Fruit fly (Drosophila melanogaster): ENCODE data around the gene Nepl11.

The Nepl11 gene

DNA sequence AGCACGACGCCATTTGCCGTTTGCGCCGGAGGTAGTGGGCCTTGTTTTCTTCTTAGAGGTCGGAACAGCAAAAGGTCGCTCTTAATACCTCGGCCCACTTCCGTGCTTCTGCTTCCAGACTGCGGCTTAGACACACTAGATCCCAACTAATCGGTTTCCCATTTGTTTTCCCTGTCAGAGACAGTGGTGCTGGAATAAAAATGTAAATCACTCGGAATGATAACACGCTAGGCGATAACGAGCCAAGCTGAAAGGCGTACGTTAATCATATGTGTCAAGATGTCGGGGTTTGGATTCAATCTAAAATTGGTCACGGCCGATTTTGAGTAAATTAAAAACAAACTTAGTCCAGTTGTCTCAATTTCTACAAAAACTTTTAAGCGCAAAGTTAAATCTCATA, at the start of gene Nepl11:
Gene Nepl11, minus strand, starts transcription at position 152 of the 400 bp plus-strand sequence.
- TF ChIP-seq Dll (optimal IDR thresholded peaks at IDR 0.05) (no peak), usp (GFP tag; optimal IDR thresholded peaks at IDR 0.05) (no peak), CG8478 (optimal IDR thresholded peaks at IDR 0.05) (no peak), psq (optimal IDR thresholded peaks at IDR 0.05) (no peak), EcR (GFP tag; optimal IDR thresholded peaks at IDR 0.05) (no peak)

DNA sequence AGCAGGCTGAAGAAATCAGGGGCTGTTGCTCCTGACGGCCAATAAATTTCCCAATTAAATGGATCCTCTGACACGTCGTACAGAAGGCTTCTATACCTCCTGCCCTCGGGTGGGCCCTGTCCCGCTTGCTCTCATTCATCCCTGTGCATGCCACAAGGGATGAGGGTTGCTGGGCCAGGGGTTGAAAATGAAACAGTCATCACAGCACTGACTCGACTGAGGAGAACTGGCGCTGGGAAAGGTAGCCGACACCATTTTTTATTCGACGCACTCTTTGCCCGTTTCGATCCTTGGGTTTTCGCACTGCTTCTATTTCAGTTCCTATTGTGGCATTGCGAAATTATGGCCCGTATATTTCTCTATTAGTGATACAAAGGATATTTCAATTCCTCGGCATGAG, 46.5 kb upstream of the Nepl11 start:
- TF ChIP-seq psq (optimal IDR thresholded peaks at IDR 0.05), result no peak
- no peak for TF ChIP-seq usp (GFP tag; optimal IDR thresholded peaks at IDR 0.05)
- no peak for TF ChIP-seq EcR (GFP tag; optimal IDR thresholded peaks at IDR 0.05)
- no peak for TF ChIP-seq Dll (optimal IDR thresholded peaks at IDR 0.05)
- no peak for TF ChIP-seq CG8478 (optimal IDR thresholded peaks at IDR 0.05)
- no peak for TF ChIP-seq pan (optimal IDR thresholded peaks at IDR 0.05)

DNA sequence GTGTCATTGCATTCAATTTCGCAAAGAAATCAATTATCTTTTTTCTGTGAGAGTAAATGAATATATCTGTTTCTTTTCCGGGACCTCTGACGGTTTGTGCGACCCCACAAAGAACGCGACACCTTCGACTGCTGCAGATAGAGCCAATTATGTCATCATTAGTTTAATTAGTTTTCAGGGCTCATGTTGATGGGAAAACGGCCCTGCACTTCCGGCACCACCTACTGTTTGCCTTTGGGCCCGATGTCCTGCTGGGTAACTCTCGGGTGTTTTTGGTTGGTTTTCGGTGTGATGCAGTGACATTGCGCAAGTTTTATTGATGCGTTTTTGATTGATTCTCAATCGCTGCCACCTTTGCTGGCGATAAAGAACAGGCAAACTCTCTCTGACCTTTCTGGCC, 45.5 kb upstream of the Nepl11 start:
- TF ChIP-seq EcR (GFP tag; optimal IDR thresholded peaks at IDR 0.05) (no peak), psq (optimal IDR thresholded peaks at IDR 0.05) (no peak), Dll (optimal IDR thresholded peaks at IDR 0.05) (no peak), pan (optimal IDR thresholded peaks at IDR 0.05) (no peak), usp (GFP tag; optimal IDR thresholded peaks at IDR 0.05) (no peak), CG8478 (optimal IDR thresholded peaks at IDR 0.05) (no peak)

DNA sequence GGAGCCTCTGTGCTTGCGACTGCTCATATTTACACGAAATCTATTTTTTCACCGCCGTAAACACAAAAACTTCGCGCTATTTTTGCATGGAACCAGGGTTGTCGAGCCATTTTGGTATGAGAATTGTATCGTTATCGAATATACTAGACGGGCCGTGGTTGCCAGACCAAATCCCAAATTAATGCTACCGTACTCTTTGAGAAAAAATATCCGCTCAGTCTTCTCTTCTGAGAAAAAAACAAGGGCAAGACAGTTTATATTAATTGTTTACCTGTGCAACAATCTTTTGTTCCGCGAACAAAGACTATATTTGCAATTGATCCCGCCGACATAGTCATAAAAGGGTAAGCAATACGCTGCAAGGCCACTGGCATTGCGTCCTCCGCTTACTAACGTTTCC, 42.9 kb upstream of the Nepl11 start, which contains the start of the genes Skp2 and CG1103:
Gene Skp2, minus strand, starts transcription at position 95 of the 400 bp plus-strand sequence.
Gene CG1103, plus strand, starts transcription at position 176 of the 400 bp plus-strand sequence.
- TF ChIP-seq pan (optimal IDR thresholded peaks at IDR 0.05) (no peak), EcR (GFP tag; optimal IDR thresholded peaks at IDR 0.05) (no peak), psq (optimal IDR thresholded peaks at IDR 0.05) (no peak), Dll (optimal IDR thresholded peaks at IDR 0.05) (no peak), usp (GFP tag; optimal IDR thresholded peaks at IDR 0.05) (no peak), CG8478 (optimal IDR thresholded peaks at IDR 0.05) (no peak)

DNA sequence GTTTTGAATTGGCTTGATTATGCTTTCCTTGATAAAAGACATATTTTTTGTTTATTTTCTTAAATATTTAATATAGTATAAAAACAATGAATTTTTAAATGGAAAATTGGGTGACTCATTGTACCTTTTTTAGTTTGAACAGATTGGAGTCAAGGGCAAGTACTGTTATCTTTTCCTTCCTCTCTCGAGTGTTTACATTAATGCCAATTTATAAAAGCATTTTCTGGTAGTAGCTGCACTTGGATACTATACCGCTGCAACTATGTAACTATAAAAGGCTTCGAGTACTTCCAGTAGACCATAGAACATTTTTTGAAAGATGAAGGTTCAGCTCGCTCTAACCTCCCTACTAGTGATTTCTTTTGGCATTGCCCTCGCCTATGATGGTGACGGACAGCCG, 40.2 kb upstream of the Nepl11 start, which contains the start of gene CG14645:
Gene CG14645, plus strand, starts transcription at position 301 of the 400 bp plus-strand sequence.
- TF ChIP-seq CG8478 (optimal IDR thresholded peaks at IDR 0.05), result no peak
- TF ChIP-seq usp (GFP tag; optimal IDR thresholded peaks at IDR 0.05), result no peak
- no peak for TF ChIP-seq EcR (GFP tag; optimal IDR thresholded peaks at IDR 0.05)
- TF ChIP-seq psq (optimal IDR thresholded peaks at IDR 0.05), result no peak
- no peak for TF ChIP-seq Dll (optimal IDR thresholded peaks at IDR 0.05)
- no peak for TF ChIP-seq pan (optimal IDR thresholded peaks at IDR 0.05)

DNA sequence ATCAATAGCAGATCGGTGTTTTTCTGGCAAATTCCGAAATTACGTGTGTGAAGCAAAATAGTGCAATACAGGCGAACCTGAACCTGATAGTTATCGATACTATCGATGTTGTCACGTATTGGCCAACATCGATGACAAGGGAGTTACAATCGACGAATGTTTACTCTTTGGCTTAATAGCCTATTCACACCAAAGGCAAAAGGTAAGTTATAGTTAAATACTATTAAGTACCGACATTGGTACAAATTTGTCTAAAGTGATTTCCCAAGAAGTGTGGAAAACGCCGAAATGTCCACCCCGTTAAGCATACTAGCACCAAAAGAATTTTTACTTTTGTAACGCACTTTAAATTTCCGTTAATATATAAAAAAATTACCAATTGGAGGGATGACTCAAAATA, 39.3 kb upstream of the Nepl11 start, which contains the start of gene CG9776:
Gene CG9776, minus strand, starts transcription at position 108 of the 400 bp plus-strand sequence.
- no peak for TF ChIP-seq pan (optimal IDR thresholded peaks at IDR 0.05)
- no peak for TF ChIP-seq CG8478 (optimal IDR thresholded peaks at IDR 0.05)
- no peak for TF ChIP-seq usp (GFP tag; optimal IDR thresholded peaks at IDR 0.05)
- no peak for TF ChIP-seq EcR (GFP tag; optimal IDR thresholded peaks at IDR 0.05)
- TF ChIP-seq psq (optimal IDR thresholded peaks at IDR 0.05), result no peak
- no peak for TF ChIP-seq Dll (optimal IDR thresholded peaks at IDR 0.05)

DNA sequence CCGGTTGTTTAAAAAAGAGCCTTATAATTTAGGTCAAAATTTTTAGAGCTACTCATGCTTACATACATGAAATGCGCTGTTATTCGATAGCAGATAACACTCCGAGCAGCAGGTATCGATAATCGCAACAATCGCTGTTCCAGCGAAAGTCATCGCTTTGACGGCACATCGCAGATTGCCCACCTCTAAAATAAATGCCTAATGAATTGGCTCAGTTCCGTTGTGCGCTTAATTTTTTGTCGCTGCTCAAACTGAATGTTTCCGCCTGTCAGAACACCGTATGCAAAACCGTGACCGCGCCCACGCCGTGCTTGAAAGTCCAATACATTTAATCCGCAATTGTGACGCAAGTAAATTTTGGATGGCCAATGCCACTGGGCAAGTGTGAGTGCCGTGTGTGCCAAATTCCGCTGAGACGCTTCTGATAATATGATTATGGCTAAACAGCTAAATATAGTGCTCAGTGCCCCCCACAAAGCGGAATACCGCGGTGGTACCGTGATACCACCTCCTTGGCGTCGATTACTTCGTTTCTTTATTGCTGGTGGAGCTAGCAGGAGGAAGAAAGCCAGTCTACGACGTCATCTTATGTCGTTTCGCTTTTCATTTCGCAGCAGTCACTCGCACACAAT, 25.0 kb upstream of the Nepl11 start, which contains the start of gene CG9795:
Gene CG9795, plus strand, starts transcription at position 177 of the 632 bp plus-strand sequence.
- no peak for TF ChIP-seq psq (optimal IDR thresholded peaks at IDR 0.05)
- TF ChIP-seq CG8478 (optimal IDR thresholded peaks at IDR 0.05), result no peak
- TF ChIP-seq pan (optimal IDR thresholded peaks at IDR 0.05), result no peak
- TF ChIP-seq usp (GFP tag; optimal IDR thresholded peaks at IDR 0.05), result no peak
- TF ChIP-seq Dll (optimal IDR thresholded peaks at IDR 0.05), result no peak
- TF ChIP-seq EcR (GFP tag; optimal IDR thresholded peaks at IDR 0.05), result no peak

DNA sequence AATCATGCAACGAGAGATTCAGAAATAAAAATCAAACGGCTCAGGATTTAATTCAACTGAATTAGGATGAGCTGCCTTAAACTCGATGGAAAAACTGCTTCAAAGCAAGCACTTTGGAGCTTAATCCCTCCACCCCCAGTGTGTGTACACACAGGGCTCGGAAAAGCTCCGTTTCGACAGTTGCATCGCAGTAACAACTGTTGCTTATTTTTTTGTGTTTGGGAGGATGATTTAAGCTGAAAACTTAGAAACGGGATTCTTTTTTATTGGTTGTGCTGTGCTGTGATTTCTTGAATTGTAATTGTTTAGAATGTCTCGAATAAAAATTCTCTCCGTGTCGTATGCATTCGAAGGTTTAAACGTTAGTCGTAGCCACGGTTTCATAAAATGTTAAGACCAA, 24.4 kb upstream of the Nepl11 start, which contains the start of gene Syt14:
Gene Syt14, minus strand, starts transcription at position 71 of the 400 bp plus-strand sequence.
- no peak for TF ChIP-seq EcR (GFP tag; optimal IDR thresholded peaks at IDR 0.05)
- TF ChIP-seq pan (optimal IDR thresholded peaks at IDR 0.05), result no peak
- no peak for TF ChIP-seq usp (GFP tag; optimal IDR thresholded peaks at IDR 0.05)
- no peak for TF ChIP-seq Dll (optimal IDR thresholded peaks at IDR 0.05)
- TF ChIP-seq psq (optimal IDR thresholded peaks at IDR 0.05), result no peak
- TF ChIP-seq CG8478 (optimal IDR thresholded peaks at IDR 0.05), result no peak

DNA sequence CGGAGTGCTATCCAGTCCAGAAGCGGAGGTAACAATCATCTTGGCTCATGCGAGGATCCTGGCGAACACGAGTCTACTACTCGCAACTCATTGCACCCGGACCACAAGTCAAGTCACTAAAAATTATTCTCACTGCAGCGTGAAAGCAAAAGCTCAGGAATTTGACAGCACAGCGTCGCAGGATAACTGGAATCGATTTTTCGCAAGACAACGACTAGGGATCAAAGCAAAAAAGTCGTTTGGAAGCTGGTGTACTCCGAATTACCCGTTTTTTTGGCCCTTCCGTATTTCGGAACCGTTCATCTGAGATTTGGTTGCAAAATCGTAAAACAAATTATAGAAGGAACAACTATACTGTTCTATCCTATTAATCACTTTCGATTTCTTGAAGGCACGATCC, 23.9 kb upstream of the Nepl11 start:
- TF ChIP-seq CG8478 (optimal IDR thresholded peaks at IDR 0.05) (no peak), EcR (GFP tag; optimal IDR thresholded peaks at IDR 0.05) (no peak), psq (optimal IDR thresholded peaks at IDR 0.05) (no peak), usp (GFP tag; optimal IDR thresholded peaks at IDR 0.05) (no peak), Dll (optimal IDR thresholded peaks at IDR 0.05) (no peak), pan (optimal IDR thresholded peaks at IDR 0.05) (no peak)

DNA sequence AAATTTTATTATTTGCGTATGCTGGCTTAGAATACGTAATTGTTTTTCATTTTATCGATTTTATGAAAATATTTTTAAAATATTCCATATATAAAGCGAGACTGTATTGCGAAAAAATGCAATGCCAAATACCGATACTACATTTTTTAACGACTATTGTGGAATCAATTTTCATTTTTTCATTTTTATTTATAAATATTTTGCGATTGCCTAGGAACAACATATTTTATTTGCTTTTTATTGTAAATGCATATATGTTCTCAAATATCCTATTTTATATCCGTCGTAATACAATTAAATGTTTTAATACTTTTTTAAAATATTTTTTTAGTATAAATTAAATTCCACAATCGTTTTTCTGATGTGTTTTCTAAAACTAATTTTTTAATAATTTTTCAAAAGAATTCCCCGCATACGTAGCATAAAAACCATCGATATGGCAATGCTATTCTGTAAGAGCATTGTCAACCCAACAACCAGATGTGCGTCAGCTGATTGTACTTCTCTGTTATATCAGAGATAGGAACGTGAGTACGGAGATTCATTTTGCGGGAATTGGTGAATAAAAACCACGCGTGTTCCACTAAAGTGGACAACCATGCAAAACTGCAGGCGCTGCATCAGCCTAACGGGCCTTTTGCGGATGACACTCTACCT, 16.6 kb upstream of the Nepl11 start, which contains the start of gene Suv3:
Gene Suv3, plus strand, starts transcription at position 489 of the 657 bp plus-strand sequence.
- TF ChIP-seq usp (GFP tag; optimal IDR thresholded peaks at IDR 0.05), result no peak
- no peak for TF ChIP-seq Dll (optimal IDR thresholded peaks at IDR 0.05)
- no peak for TF ChIP-seq EcR (GFP tag; optimal IDR thresholded peaks at IDR 0.05)
- no peak for TF ChIP-seq pan (optimal IDR thresholded peaks at IDR 0.05)
- TF ChIP-seq psq (optimal IDR thresholded peaks at IDR 0.05), result no peak
- no peak for TF ChIP-seq CG8478 (optimal IDR thresholded peaks at IDR 0.05)

DNA sequence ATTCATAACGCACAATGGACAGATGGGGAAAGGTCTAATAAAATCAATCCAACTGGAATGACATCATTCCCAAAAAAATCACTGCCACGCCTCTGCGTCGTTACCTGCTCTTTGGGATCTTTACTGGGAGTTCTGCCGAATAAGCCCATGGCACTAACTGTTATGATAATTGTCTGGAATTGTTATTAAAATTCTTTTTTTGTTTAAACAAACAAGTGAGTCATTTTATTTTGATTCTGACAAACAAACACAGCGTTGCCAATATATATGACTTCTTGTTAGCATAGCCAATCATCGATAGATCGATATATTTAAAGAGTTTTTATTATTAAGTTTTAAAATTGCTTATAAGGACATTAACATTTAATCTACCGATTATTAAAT, 16.0 kb upstream of the Nepl11 start, which contains the start of gene Vps24:
Gene Vps24, minus strand, starts transcription at position 265 of the 384 bp plus-strand sequence.
- no peak for TF ChIP-seq CG8478 (optimal IDR thresholded peaks at IDR 0.05)
- TF ChIP-seq EcR (GFP tag; optimal IDR thresholded peaks at IDR 0.05), result no peak
- no peak for TF ChIP-seq pan (optimal IDR thresholded peaks at IDR 0.05)
- TF ChIP-seq usp (GFP tag; optimal IDR thresholded peaks at IDR 0.05), result no peak
- no peak for TF ChIP-seq Dll (optimal IDR thresholded peaks at IDR 0.05)
- TF ChIP-seq psq (optimal IDR thresholded peaks at IDR 0.05), result no peak

DNA sequence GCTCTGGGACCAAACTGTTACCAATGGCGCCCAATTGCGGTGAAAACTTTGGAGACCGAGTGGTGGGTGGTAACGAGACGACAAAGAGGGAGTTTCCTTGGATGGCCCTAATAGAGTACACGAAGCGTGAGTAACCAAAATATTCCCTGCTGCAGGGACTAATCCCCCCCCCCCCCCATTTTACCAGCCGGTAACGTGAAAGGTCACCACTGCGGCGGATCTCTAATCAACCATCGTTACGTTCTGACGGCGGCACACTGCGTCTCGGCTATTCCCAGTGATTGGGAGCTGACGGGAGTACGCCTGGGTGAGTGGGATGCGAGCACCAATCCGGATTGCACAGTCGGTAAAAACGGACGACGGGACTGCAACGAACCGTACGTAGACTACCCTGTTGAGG, 14.1 kb upstream of the Nepl11 start:
- TF ChIP-seq psq (optimal IDR thresholded peaks at IDR 0.05) (no peak), Dll (optimal IDR thresholded peaks at IDR 0.05) (no peak), CG8478 (optimal IDR thresholded peaks at IDR 0.05) (no peak), usp (GFP tag; optimal IDR thresholded peaks at IDR 0.05) (no peak), pan (optimal IDR thresholded peaks at IDR 0.05) (no peak), EcR (GFP tag; optimal IDR thresholded peaks at IDR 0.05) (no peak)
